Worm (Caenorhabditis elegans): ENCODE results near the gene srh-62.

DNA sequence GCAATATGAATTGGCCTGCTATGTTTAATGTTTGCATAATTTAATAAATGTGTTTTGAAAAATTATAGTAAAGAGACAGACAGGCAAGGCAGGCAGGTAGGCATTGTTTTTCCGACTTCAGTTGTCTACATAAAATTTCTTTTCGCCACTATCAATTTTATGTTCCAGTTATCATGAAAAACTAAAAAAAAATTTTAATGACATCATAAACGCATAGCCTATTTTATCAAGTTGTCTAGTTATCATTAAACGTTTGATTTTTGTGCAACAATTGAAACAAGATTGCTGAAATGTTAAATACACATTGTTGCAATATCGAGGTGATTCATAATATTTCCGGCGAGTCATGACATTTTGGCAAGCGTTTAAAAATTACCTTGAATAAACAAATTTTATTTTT lies 12.1 kb upstream of the srh-62 start:
- TF ChIP-seq med-1 (GFP tag; optimal IDR thresholded peaks at IDR 0.05; ENCODE audit: insufficient read depth) (no peak), klf-2 (GFP tag; conservative IDR thresholded peaks at IDR 0.05) (no peak), flt-1 (GFP tag; IDR thresholded peaks at IDR 0.05) (no peak), ztf-29 (GFP tag; IDR thresholded peaks at IDR 0.05) (no peak), T22C8.4 (GFP tag; IDR thresholded peaks at IDR 0.05) (no peak), ref-1 (GFP tag; conservative IDR thresholded peaks at IDR 0.05) (no peak), ztf-23 (GFP tag; IDR thresholded peaks at IDR 0.05) (no peak)
